Worm (Caenorhabditis elegans): ENCODE measurements around the gene tpp-2.

Gene tpp-2

ce11 chrII:6045048-6045447 is 52.3 kb downstream of the tpp-2 start, which contains the start of gene R12C12.5:
Gene R12C12.5 (minus strand): TSS chrII:6045148.
- TF ChIP-seq efl-1 (GFP tag; optimal IDR thresholded peaks at IDR 0.05), result peak; percentile 37
- TF ChIP-seq hrde-1 (tag; optimal IDR thresholded peaks at IDR 0.05; ENCODE audit: borderline replicate concordance), result no peak
- no peak for TF ChIP-seq pbrm-1 (GFP tag; IDR thresholded peaks at IDR 0.05)
- 0 out of 2 replicates have a peak, but pooled peaks have one; percentile 27 for TF ChIP-seq madf-8 (GFP tag; conservative IDR thresholded peaks at IDR 0.05)

ce11 chrII:6043166-6043565 is 54.2 kb downstream of the tpp-2 start, which contains the start of gene R12C12.10:
Gene R12C12.10 (minus strand): TSS chrII:6043266.
- TF ChIP-seq aptf-3 (GFP tag; IDR thresholded peaks at IDR 0.05) (no peak), F10E7.11 (tag; optimal IDR thresholded peaks at IDR 0.05) (no peak), B0019.2 (GFP tag; conservative IDR thresholded peaks at IDR 0.05) (no peak), dox-1 (GFP tag; IDR thresholded peaks at IDR 0.05) (no peak), C17E4.6 (GFP tag; IDR thresholded peaks at IDR 0.05) (no peak), tlf-1 (GFP tag; optimal IDR thresholded peaks at IDR 0.05) (no peak), egl-18 (GFP tag; IDR thresholded peaks at IDR 0.05) (no peak), B0261.1 (tag; optimal IDR thresholded peaks at IDR 0.05) (no peak), hmg-1.2 (GFP tag; IDR thresholded peaks at IDR 0.05) (no peak), Y67H2A.10 (GFP tag; conservative IDR thresholded peaks at IDR 0.05) (no peak), egl-44 (GFP tag; IDR thresholded peaks at IDR 0.05) (no peak), hlh-12 (tag; optimal IDR thresholded peaks at IDR 0.05) (no peak), ZK185.1 (tag; optimal IDR thresholded peaks at IDR 0.05; ENCODE audit: poor library complexity, severe bottlenecking) (no peak), F55B11.4 (tag; optimal IDR thresholded peaks at IDR 0.05; ENCODE audit: borderline replicate concordance, insufficient read depth) (no peak), nhr-120 (GFP tag; IDR thresholded peaks at IDR 0.05) (no peak), ztf-3 (GFP tag; optimal IDR thresholded peaks at IDR 0.05) (no peak), ztf-26 (tag; optimal IDR thresholded peaks at IDR 0.05) (no peak), D2030.7 (GFP tag; IDR thresholded peaks at IDR 0.05) (no peak), rec-8 (tag; optimal IDR thresholded peaks at IDR 0.05) (no peak)
